Fruit fly (Drosophila melanogaster): Measurements from ENCODE around the gene Odj.

Odj gene

DNA sequence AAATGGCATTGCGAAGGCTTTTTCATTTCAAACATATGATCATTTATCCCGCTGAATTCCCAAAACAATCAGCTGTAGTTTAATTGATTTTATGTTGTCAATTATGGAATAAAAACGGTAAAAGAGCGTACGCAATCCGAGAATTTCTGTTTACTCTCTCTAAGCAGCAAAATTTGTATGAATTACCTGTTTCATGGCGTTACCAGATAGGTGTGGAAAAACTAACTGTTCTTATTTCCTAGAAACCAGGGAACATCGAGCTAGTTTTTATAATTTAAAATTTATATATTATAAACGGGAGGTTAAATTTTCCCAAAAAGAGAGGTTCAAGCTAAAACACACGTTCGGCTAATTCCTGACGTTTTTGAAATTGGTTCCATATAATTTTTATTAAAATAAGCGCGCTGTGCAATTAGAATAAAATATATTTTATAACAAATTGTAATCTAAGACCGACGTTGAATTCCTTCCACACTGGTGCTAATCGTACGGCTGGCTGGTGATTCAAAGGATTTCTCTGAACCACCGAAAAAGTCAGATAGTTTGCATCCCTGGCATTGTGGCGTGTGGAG lies 1.9 kb downstream of the Odj start, which contains the start of gene CG17801:
Gene CG17801, minus strand, starts transcription at position 51 of the 572 bp plus-strand sequence.
- TF ChIP-seq ATbp (GFP tag; optimal IDR thresholded peaks at IDR 0.05) = no peak
- peak in 1 of 3 experiments; percentile 13 for TF ChIP-seq lola (GFP tag; optimal IDR thresholded peaks at IDR 0.05)
- no peak for TF ChIP-seq CG11504 (tag; optimal IDR thresholded peaks at IDR 0.05)
- no peak for TF ChIP-seq CG2199 (GFP tag; IDR thresholded peaks at IDR 0.05)
- no peak for TF ChIP-seq Vsx1 (GFP tag; optimal IDR thresholded peaks at IDR 0.05)
- TF ChIP-seq gcm2 (GFP tag; optimal IDR thresholded peaks at IDR 0.05) = no peak
- TF ChIP-seq CG5953 (GFP tag; IDR thresholded peaks at IDR 0.05) = no peak
- TF ChIP-seq H15 (GFP tag; IDR thresholded peaks at IDR 0.05) = no peak
- no peak for TF ChIP-seq pfk (GFP tag; optimal IDR thresholded peaks at IDR 0.05)
- no peak for TF ChIP-seq klu (GFP tag; IDR thresholded peaks at IDR 0.05)
- TF ChIP-seq Lhr (GFP tag; optimal IDR thresholded peaks at IDR 0.05) = no peak
- no peak for TF ChIP-seq CG4360 (GFP tag; IDR thresholded peaks at IDR 0.05)
- TF ChIP-seq pho (GFP tag; optimal IDR thresholded peaks at IDR 0.05) = no peak
- peak; percentile 16 for TF ChIP-seq CG13424 (tag; optimal IDR thresholded peaks at IDR 0.05)
- TF ChIP-seq Dip3 (GFP tag; optimal IDR thresholded peaks at IDR 0.05) = no peak
- TF ChIP-seq PHDP (tag; optimal IDR thresholded peaks at IDR 0.05) = peak; percentile 6
- no peak for TF ChIP-seq CG18619 (GFP tag; optimal IDR thresholded peaks at IDR 0.05)
- TF ChIP-seq psq (GFP tag; optimal IDR thresholded peaks at IDR 0.05) = no peak
- no peak for TF ChIP-seq Oaz (GFP tag; IDR thresholded peaks at IDR 0.05)
- no peak for TF ChIP-seq stwl (tag; optimal IDR thresholded peaks at IDR 0.05)
- no peak for TF ChIP-seq danr (GFP tag; IDR thresholded peaks at IDR 0.05)
- TF ChIP-seq gfzf (GFP tag; optimal IDR thresholded peaks at IDR 0.05) = no peak
- TF ChIP-seq CG7786 (GFP tag; optimal IDR thresholded peaks at IDR 0.05) = no peak
- TF ChIP-seq CG18764 (GFP tag; optimal IDR thresholded peaks at IDR 0.05) = no peak
- TF ChIP-seq CG7271 (tag; optimal IDR thresholded peaks at IDR 0.05) = no peak
- TF ChIP-seq sd (tag; optimal IDR thresholded peaks at IDR 0.05) = no peak
- no peak for TF ChIP-seq Camta (GFP tag; optimal IDR thresholded peaks at IDR 0.05)
- TF ChIP-seq Nf-YA (GFP tag; IDR thresholded peaks at IDR 0.05) = no peak
- no peak for TF ChIP-seq CG33213 (GFP tag; optimal IDR thresholded peaks at IDR 0.05)
- TF ChIP-seq CG10209 (GFP tag; optimal IDR thresholded peaks at IDR 0.05) = no peak
- TF ChIP-seq CG11398 (GFP tag; optimal IDR thresholded peaks at IDR 0.05) = no peak
- TF ChIP-seq CG4282 (GFP tag; optimal IDR thresholded peaks at IDR 0.05) = no peak
- 0 out of 3 replicates have a peak, but pooled peaks have one; percentile 25 for TF ChIP-seq ci (GFP tag; IDR thresholded peaks at IDR 0.05)
- TF ChIP-seq Bteb2 (GFP tag; optimal IDR thresholded peaks at IDR 0.05) = no peak
- TF ChIP-seq CG10321 (GFP tag; IDR thresholded peaks at IDR 0.05) = no peak
- no peak for TF ChIP-seq pros (GFP tag; optimal IDR thresholded peaks at IDR 0.05)
- TF ChIP-seq CG6791 (GFP tag; IDR thresholded peaks at IDR 0.05; ENCODE audit: partially characterized antibody) = no peak
- no peak for TF ChIP-seq CG11085 (GFP tag; IDR thresholded peaks at IDR 0.05)
- TF ChIP-seq CG8924 (tag; optimal IDR thresholded peaks at IDR 0.05) = no peak
- no peak for TF ChIP-seq Oli (tag; optimal IDR thresholded peaks at IDR 0.05)
- no peak for TF ChIP-seq CG7987 (GFP tag; optimal IDR thresholded peaks at IDR 0.05)
- TF ChIP-seq sens (GFP tag) = no peak
- TF ChIP-seq CG12659 (GFP tag; optimal IDR thresholded peaks at IDR 0.05) = no peak
- TF ChIP-seq CG7357 (GFP tag; IDR thresholded peaks at IDR 0.05) = peak; percentile 50; the same call in 1 of the 3 replicates
- no peak for TF ChIP-seq CG8765 (GFP tag; IDR thresholded peaks at IDR 0.05)
- TF ChIP-seq CG4328 (GFP tag; optimal IDR thresholded peaks at IDR 0.05) = no peak
- no peak for TF ChIP-seq D (optimal IDR thresholded peaks at IDR 0.05)
- no peak for TF ChIP-seq D (GFP tag; optimal IDR thresholded peaks at IDR 0.05)
- no peak for TF ChIP-seq Bgb (GFP tag; IDR thresholded peaks at IDR 0.05; ENCODE audit: partially characterized antibody)
- TF ChIP-seq ato (GFP tag; IDR thresholded peaks at IDR 0.05; ENCODE audit: partially characterized antibody) = no peak
- no peak for TF ChIP-seq Scr (GFP tag; IDR thresholded peaks at IDR 0.05; ENCODE audit: partially characterized antibody)
